Fruit fly (Drosophila melanogaster): ENCODE measurements around the gene CG42300.
A peak's percentile ranks its signal among the peaks of the same experiment; 100 is the strongest.

The CG42300 gene

DNA sequence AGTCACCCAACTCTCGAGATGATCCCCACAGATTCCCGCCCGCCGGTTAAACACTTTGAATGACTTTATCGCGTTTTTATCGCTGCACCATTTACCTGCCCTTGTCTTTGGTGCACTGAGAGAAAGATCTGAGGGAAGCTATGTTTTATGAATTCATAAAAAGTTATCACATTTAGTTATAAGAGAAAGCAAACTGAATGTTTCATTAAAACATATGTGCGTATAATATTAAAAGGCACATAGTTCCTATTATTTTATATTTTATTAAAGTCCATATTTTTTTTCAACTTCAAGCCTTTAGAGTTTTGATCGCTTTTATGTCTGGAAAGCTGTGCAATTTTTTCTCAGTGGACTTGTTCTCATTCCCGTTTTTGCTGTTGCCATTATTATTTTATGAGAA, 25.5 kb downstream of the CG42300 start (continued):
- TF ChIP-seq hb (GFP tag; IDR thresholded peaks at IDR 0.05; ENCODE audit: partially characterized antibody) (no peak), dysf (GFP tag; IDR thresholded peaks at IDR 0.05) (0 out of 3 replicates have a peak, but pooled peaks have one; percentile 36), CG18262 (tag; optimal IDR thresholded peaks at IDR 0.05) (peak; percentile 7), Hr51 (GFP tag; optimal IDR thresholded peaks at IDR 0.05) (peak in 1 of 2 experiments; percentile 38), dmrt99B (tag; optimal IDR thresholded peaks at IDR 0.05) (peak; percentile 50), grau (tag; optimal IDR thresholded peaks at IDR 0.05) (peak; percentile 38), CG7556 (GFP tag; optimal IDR thresholded peaks at IDR 0.05) (peak; percentile 29), row (GFP tag; IDR thresholded peaks at IDR 0.05) (peak; percentile 35; the same call in 1 of the 3 replicates), CG2875 (GFP tag; optimal IDR thresholded peaks at IDR 0.05) (no peak), tio (GFP tag; optimal IDR thresholded peaks at IDR 0.05) (peak; percentile 3), CG11504 (tag; optimal IDR thresholded peaks at IDR 0.05) (peak; percentile 59), Meics (GFP tag; optimal IDR thresholded peaks at IDR 0.05) (peak; percentile 19), Sox102F (GFP tag; optimal IDR thresholded peaks at IDR 0.05) (peak; percentile 9), emc (GFP tag; optimal IDR thresholded peaks at IDR 0.05) (no peak), gem (tag; optimal IDR thresholded peaks at IDR 0.05) (peak; percentile 52), CG9932 (GFP tag; IDR thresholded peaks at IDR 0.05) (no peak)

DNA sequence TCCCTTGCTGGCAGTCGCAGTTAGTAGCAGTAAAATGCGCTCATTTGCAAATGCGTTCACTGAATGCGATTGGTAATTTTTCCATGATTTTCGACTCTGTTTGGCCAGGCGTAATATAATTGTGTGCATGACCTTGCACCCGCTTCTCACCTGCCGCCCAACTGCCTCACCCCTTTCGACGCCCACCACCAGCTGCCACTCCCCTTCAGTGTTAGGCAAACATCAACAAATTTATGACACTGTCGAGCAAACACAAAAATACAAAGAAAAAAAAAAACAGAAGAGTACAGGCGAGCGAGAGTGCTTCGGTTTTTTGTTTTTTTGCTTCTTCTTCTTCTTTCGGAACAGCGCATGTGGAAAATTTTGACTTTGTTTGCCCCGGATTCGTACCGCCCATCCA, 25.9 kb downstream of the CG42300 start:
- no peak for TF ChIP-seq CG9876 (GFP tag; optimal IDR thresholded peaks at IDR 0.05)
- no peak for TF ChIP-seq sim (GFP tag; IDR thresholded peaks at IDR 0.05)
- TF ChIP-seq btn (GFP tag; optimal IDR thresholded peaks at IDR 0.05) = no peak
- no peak for TF ChIP-seq prd (optimal IDR thresholded peaks at IDR 0.05)
- TF ChIP-seq prd (GFP tag; IDR thresholded peaks at IDR 0.05) = no peak
- 0 out of 2 replicates have a peak, but pooled peaks have one; percentile 52 for TF ChIP-seq crol (GFP tag; IDR thresholded peaks at IDR 0.05)
- no peak for TF ChIP-seq CG9437 (GFP tag; optimal IDR thresholded peaks at IDR 0.05)
- no peak for TF ChIP-seq zfh2 (GFP tag; optimal IDR thresholded peaks at IDR 0.05)
- TF ChIP-seq CG7786 (GFP tag; optimal IDR thresholded peaks at IDR 0.05) = no peak
- no peak for TF ChIP-seq lilli (GFP tag; optimal IDR thresholded peaks at IDR 0.05)
- no peak for TF ChIP-seq klu (GFP tag; IDR thresholded peaks at IDR 0.05)
- no peak for TF ChIP-seq Elba2 (GFP tag; optimal IDR thresholded peaks at IDR 0.05)
- TF ChIP-seq az2 (GFP tag; optimal IDR thresholded peaks at IDR 0.05) = no peak
- TF ChIP-seq Med (GFP tag) = peak; percentile 44
- TF ChIP-seq CG13424 (tag; optimal IDR thresholded peaks at IDR 0.05) = no peak
- no peak for TF ChIP-seq CG32532 (GFP tag; IDR thresholded peaks at IDR 0.05)
- TF ChIP-seq CG10431 (GFP tag; optimal IDR thresholded peaks at IDR 0.05) = no peak
- TF ChIP-seq sens (GFP tag) = peak; percentile 44
- TF ChIP-seq knrl (GFP tag; IDR thresholded peaks at IDR 0.05; ENCODE audit: partially characterized antibody) = no peak
- TF ChIP-seq Sry-δ (GFP tag; optimal IDR thresholded peaks at IDR 0.05) = no peak
- TF ChIP-seq ATbp (GFP tag; optimal IDR thresholded peaks at IDR 0.05) = peak; percentile 36
- TF ChIP-seq nerfin-2 (GFP tag; IDR thresholded peaks at IDR 0.05; ENCODE audit: partially characterized antibody) = no peak
- TF ChIP-seq CG4360 (GFP tag; IDR thresholded peaks at IDR 0.05) = no peak
- TF ChIP-seq wor (GFP tag; IDR thresholded peaks at IDR 0.05) = no peak
- no peak for TF ChIP-seq CG33213 (GFP tag; optimal IDR thresholded peaks at IDR 0.05)
- no peak for TF ChIP-seq Hr51 (GFP tag; optimal IDR thresholded peaks at IDR 0.05)
- TF ChIP-seq CG12104 (GFP tag; optimal IDR thresholded peaks at IDR 0.05) = no peak
- TF ChIP-seq Hr78 (GFP tag; optimal IDR thresholded peaks at IDR 0.05) = no peak
- no peak for TF ChIP-seq CG10209 (GFP tag; optimal IDR thresholded peaks at IDR 0.05)
- no peak for TF ChIP-seq CG12942 (GFP tag; optimal IDR thresholded peaks at IDR 0.05)
- TF ChIP-seq tx (GFP tag; optimal IDR thresholded peaks at IDR 0.05) = no peak
- TF ChIP-seq Poxn (GFP tag; IDR thresholded peaks at IDR 0.05) = no peak
- no peak for TF ChIP-seq CG1024 (GFP tag; IDR thresholded peaks at IDR 0.05)
- TF ChIP-seq chinmo (GFP tag; IDR thresholded peaks at IDR 0.05; ENCODE audit: partially characterized antibody) = 0 out of 4 replicates have a peak, but pooled peaks have one; percentile 9
- TF ChIP-seq Doc3 (GFP tag; IDR thresholded peaks at IDR 0.05; ENCODE audit: partially characterized antibody) = no peak
- no peak for TF ChIP-seq CG9609 (GFP tag; optimal IDR thresholded peaks at IDR 0.05)

Data from whole organism, embryonic.